Worm (Caenorhabditis elegans): ENCODE results near the gene pygo-1.

Gene pygo-1

DNA sequence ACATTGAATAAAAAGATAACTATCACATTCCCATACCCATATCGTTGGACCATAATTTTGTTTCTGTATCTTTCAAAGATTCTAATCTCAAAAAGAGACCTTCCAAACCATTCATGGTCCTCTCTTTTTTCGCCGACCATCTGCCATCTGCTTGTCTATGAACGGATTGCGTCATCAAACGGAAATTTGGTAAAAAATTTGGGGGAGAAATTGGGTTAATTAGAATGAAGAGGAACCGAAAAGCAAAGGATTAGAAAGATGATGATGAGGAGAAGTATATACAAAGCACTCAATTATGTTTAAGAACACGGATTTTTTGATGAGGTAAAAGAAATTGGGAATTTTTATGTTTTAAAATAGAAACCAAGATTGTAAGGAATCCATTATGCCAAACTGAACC is 26.8 kb downstream of the pygo-1 start:
- TF ChIP-seq egl-5 (tag; optimal IDR thresholded peaks at IDR 0.05) (no peak), nhr-11 (tag; optimal IDR thresholded peaks at IDR 0.05) (no peak), pha-4 (tag; optimal IDR thresholded peaks at IDR 0.05) (no peak), ceh-28 (tag; optimal IDR thresholded peaks at IDR 0.05) (no peak), ztf-11 (tag; optimal IDR thresholded peaks at IDR 0.05) (no peak)

DNA sequence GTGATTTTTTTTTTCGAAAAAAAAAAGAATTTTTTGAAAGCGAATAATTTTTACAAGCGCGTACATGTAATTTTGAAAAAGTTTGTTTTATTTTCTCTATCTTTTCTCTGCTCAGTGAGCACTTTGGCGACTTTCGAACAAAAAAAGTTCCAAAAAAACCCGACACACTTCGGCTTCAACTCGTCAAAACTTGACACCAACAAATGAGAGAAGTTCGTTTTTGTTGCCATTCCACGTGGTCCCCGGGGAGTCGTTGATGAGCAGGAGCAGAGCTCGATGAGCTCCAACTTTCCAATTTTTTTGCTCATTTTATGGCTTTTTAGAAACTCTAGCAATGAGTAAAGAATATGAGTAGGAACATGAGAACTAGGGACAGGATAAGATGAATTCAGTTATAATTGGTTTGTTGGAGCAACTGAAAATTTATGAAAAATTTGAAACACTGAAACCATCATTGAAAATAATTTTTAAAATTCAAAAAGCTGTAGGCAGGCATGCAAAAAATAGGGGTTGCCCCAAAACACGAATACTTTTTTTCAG is 27.4 kb downstream of the pygo-1 start:
- no peak for TF ChIP-seq unc-62 (GFP tag; optimal IDR thresholded peaks at IDR 0.05)
- TF ChIP-seq fkh-2 (tag; optimal IDR thresholded peaks at IDR 0.05): no peak
- peak; percentile 12 for TF ChIP-seq lin-39 (tag; optimal IDR thresholded peaks at IDR 0.05)
- TF ChIP-seq eor-1 (tag; optimal IDR thresholded peaks at IDR 0.05): no peak
- no peak for TF ChIP-seq elt-3 (tag; optimal IDR thresholded peaks at IDR 0.05)
- TF ChIP-seq pha-4 (tag; optimal IDR thresholded peaks at IDR 0.05): no peak
- no peak for TF ChIP-seq lsy-12 (tag; optimal IDR thresholded peaks at IDR 0.05)
- TF ChIP-seq nhr-11 (tag; optimal IDR thresholded peaks at IDR 0.05): no peak
- no peak for TF ChIP-seq ama-1 (optimal IDR thresholded peaks at IDR 0.05)
- TF ChIP-seq nhr-76 (tag; optimal IDR thresholded peaks at IDR 0.05): no peak
- peak; percentile 28 for TF ChIP-seq egl-5 (tag; optimal IDR thresholded peaks at IDR 0.05)
- no peak for TF ChIP-seq jun-1 (tag; optimal IDR thresholded peaks at IDR 0.05)

DNA sequence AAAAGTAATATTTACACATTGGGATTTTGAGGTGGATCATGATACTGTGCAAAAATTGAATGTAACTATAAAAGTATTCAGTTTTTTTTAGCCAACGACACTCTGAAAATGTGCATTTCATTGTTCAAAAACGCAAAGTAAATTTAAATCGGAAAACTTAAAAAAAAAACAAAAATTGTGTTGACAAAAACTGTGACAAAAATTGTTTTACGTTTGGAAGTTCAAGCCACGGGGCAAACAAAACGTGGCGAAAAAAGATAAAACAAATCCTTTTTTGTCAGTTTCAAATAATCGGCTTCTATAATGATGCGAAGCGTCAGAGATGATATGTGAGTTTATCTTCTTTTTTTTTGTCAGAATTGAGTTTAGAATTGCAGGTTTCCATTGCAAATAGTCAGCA is 28.4 kb downstream of the pygo-1 start, which contains the start of gene AC7.3:
Gene AC7.3, plus strand, starts transcription at position 301 of the 400 bp plus-strand sequence.
- no peak for TF ChIP-seq tbx-2 (tag; optimal IDR thresholded peaks at IDR 0.05)
- no peak for TF ChIP-seq jun-1 (tag; optimal IDR thresholded peaks at IDR 0.05)
- TF ChIP-seq ztf-11 (tag; optimal IDR thresholded peaks at IDR 0.05): no peak
- no peak for TF ChIP-seq nhr-12 (tag; optimal IDR thresholded peaks at IDR 0.05)
- no peak for TF ChIP-seq nhr-77 (tag; optimal IDR thresholded peaks at IDR 0.05)
- TF ChIP-seq fos-1 (tag; optimal IDR thresholded peaks at IDR 0.05): no peak
- TF ChIP-seq lsy-12 (tag; optimal IDR thresholded peaks at IDR 0.05): no peak
- no peak for TF ChIP-seq ceh-82 (tag; optimal IDR thresholded peaks at IDR 0.05)
- TF ChIP-seq mml-1 (tag; optimal IDR thresholded peaks at IDR 0.05): no peak
- no peak for TF ChIP-seq eor-1 (tag; optimal IDR thresholded peaks at IDR 0.05)
- TF ChIP-seq egl-27 (tag; optimal IDR thresholded peaks at IDR 0.05): no peak
- TF ChIP-seq nhr-43 (tag; optimal IDR thresholded peaks at IDR 0.05; ENCODE audit: poor library complexity, severe bottlenecking): no peak
- TF ChIP-seq fkh-2 (tag; optimal IDR thresholded peaks at IDR 0.05): no peak
- no peak for TF ChIP-seq pha-4 (tag; optimal IDR thresholded peaks at IDR 0.05)
- TF ChIP-seq zag-1 (tag; optimal IDR thresholded peaks at IDR 0.05): no peak
- no peak for TF ChIP-seq lin-15B (tag; optimal IDR thresholded peaks at IDR 0.05)
- TF ChIP-seq ceh-9 (tag; optimal IDR thresholded peaks at IDR 0.05): no peak

DNA sequence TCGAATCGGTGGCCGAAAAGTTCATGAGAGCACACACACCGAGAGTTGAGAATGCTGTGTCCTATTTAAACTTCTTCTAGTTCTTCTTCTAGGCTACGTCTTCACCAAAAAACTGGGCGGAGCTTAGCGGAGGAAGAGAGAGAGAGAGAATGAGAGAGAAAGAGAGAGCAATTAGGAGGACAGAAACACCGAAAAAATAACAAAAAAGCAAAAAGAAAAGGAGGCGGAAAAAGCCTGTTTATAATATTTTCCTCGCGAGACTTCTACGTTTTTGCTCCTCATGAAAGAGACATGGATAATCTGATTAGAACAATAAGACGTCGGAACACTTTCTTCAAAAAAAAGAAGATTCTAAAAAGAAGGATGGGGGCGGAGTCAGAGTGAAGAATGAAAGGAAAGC is 38.9 kb downstream of the pygo-1 start, which contains the start of gene tkr-3:
Gene tkr-3, minus strand, starts transcription at position 101 of the 400 bp plus-strand sequence.
- TF ChIP-seq nfya-1 (tag; optimal IDR thresholded peaks at IDR 0.05; ENCODE audit: insufficient read depth) (no peak), unc-39 (tag; optimal IDR thresholded peaks at IDR 0.05) (no peak), ceh-82 (tag; optimal IDR thresholded peaks at IDR 0.05) (no peak), lin-15B (tag; optimal IDR thresholded peaks at IDR 0.05) (no peak), nhr-28 (tag; optimal IDR thresholded peaks at IDR 0.05) (no peak), ZK546.5 (tag; optimal IDR thresholded peaks at IDR 0.05) (no peak)

DNA sequence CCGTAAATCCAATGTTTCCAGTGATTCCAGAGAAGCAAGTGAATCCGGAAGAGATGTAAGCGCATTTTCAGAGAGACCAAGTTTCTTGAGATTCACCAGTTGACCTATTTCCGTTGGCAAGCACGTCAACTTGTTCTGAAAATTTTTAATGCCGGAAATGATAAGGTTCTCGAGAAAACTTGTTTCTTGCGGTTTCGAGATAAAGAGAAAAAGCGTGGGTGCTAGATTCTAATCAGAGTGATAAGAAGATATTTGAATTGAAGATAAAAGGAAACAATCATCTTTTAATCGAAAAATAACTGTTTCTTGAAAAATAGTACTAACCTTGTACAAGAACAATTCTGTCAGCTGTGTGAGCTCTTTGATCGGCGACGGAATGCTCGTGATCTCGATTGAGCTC is 48.7 kb downstream of the pygo-1 start:
- no peak for TF ChIP-seq ceh-82 (tag; optimal IDR thresholded peaks at IDR 0.05)
- peak; percentile 36 for TF ChIP-seq nhr-23 (tag; optimal IDR thresholded peaks at IDR 0.05)
- no peak for TF ChIP-seq jun-1 (tag; optimal IDR thresholded peaks at IDR 0.05)
- peak in 2 of 3 experiments; percentile 43 to 80 for TF ChIP-seq elt-3 (tag; optimal IDR thresholded peaks at IDR 0.05)
- no peak for TF ChIP-seq nhr-25 (tag; optimal IDR thresholded peaks at IDR 0.05)
- no peak for TF ChIP-seq nhr-28 (tag; optimal IDR thresholded peaks at IDR 0.05)
- no peak for TF ChIP-seq pqm-1 (tag; optimal IDR thresholded peaks at IDR 0.05)
- no peak for TF ChIP-seq unc-62 (GFP tag; optimal IDR thresholded peaks at IDR 0.05)
- TF ChIP-seq mdl-1 (tag; optimal IDR thresholded peaks at IDR 0.05): no peak
- no peak for TF ChIP-seq eor-1 (tag; optimal IDR thresholded peaks at IDR 0.05)
- TF ChIP-seq elt-2 (tag; optimal IDR thresholded peaks at IDR 0.05): peak; percentile 1
- no peak for TF ChIP-seq skn-1 (tag; optimal IDR thresholded peaks at IDR 0.05)
- no peak for TF ChIP-seq nhr-43 (tag; optimal IDR thresholded peaks at IDR 0.05; ENCODE audit: poor library complexity, severe bottlenecking)
- no peak for TF ChIP-seq ceh-9 (tag; optimal IDR thresholded peaks at IDR 0.05)
- no peak for TF ChIP-seq aly-2 (tag; optimal IDR thresholded peaks at IDR 0.05)
- TF ChIP-seq lsy-12 (tag; optimal IDR thresholded peaks at IDR 0.05): no peak
- no peak for TF ChIP-seq snpc-4 (tag; optimal IDR thresholded peaks at IDR 0.05)
- no peak for TF ChIP-seq mml-1 (tag; optimal IDR thresholded peaks at IDR 0.05)
- no peak for TF ChIP-seq fkh-10 (GFP tag; optimal IDR thresholded peaks at IDR 0.05)
- TF ChIP-seq fkh-2 (tag; optimal IDR thresholded peaks at IDR 0.05): no peak
- TF ChIP-seq elt-1 (tag; optimal IDR thresholded peaks at IDR 0.05): no peak
- TF ChIP-seq nhr-67 (tag; optimal IDR thresholded peaks at IDR 0.05): no peak
